Worm (Caenorhabditis elegans): ENCODE measurements around the gene npr-30.

DNA sequence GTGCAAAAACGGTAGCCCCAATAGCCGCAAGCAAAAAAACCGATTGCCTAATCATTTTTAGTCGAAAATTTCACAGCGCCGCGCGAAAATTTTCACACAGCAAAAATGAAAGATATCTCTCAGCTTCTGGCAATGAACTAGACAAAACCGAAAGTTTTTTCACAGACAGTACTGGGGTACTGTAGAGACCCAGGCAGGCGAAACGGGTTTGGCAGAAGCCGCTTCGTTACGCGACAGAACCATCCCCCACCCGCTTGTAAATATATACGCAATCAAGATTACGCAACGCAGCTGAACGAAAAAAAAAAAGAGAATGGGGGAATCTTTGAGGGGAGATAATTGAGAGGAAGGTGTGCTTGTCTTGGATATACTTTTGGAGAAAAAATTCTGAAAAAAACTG is 16.4 kb downstream of the npr-30 start, which contains the start of gene H10E21.4:
- TF ChIP-seq egl-27 (tag; optimal IDR thresholded peaks at IDR 0.05) = no peak
- no peak for TF ChIP-seq nhr-237 (tag; optimal IDR thresholded peaks at IDR 0.05)
- TF ChIP-seq nhr-25 (tag; optimal IDR thresholded peaks at IDR 0.05) = no peak
- TF ChIP-seq lin-13 (GFP tag; optimal IDR thresholded peaks at IDR 0.05) = no peak
- TF ChIP-seq skn-1 (tag; optimal IDR thresholded peaks at IDR 0.05) = no peak
- no peak for TF ChIP-seq nhr-11 (tag; optimal IDR thresholded peaks at IDR 0.05)
- no peak for TF ChIP-seq ama-1 (optimal IDR thresholded peaks at IDR 0.05)
